Worm (Caenorhabditis elegans) whole organism, late embryonic: Measurements from ENCODE around the gene nsun-5.
A peak's percentile ranks its signal among the peaks of the same experiment; 100 is the strongest.

Experiments used
- C38D4.7 ChIP-seq: fragments of 200-800 bp; sonication (Bioruptor generic); optimal IDR thresholded peaks from 2 replicates; lab custom pipeline; 2018; ENCODE audit warnings: mild to moderate bottlenecking, missing genetic modification characterization, moderate library complexity, missing compliant biosample characterization
- F13H6.1 ChIP-seq: sonication (generic microtip); optimal IDR thresholded peaks from 2 replicates; lab custom pipeline; 2016; ENCODE audit warnings: missing genetic modification characterization, missing compliant biosample characterization
- K02D7.2 ChIP-seq: sonication (generic microtip); optimal IDR thresholded peaks from 2 replicates; lab custom pipeline; 2017; ENCODE audit warnings: mild to moderate bottlenecking, missing genetic modification characterization, missing compliant biosample characterization
- K09A11.1 ChIP-seq: sonication (generic microtip); optimal IDR thresholded peaks from 2 replicates; lab custom pipeline; 2017; ENCODE audit warnings: antibody characterized with exemption, mild to moderate bottlenecking, missing genetic modification characterization, missing compliant biosample characterization; ENCODE audit not compliant: insufficient read depth
- Y22D7AL.16 ChIP-seq: sonication (generic microtip); optimal IDR thresholded peaks from 2 replicates; lab custom pipeline; 2016; ENCODE audit warnings: missing genetic modification characterization, missing compliant biosample characterization
- ahr-1 ChIP-seq: sonication (generic microtip); optimal IDR thresholded peaks from 2 replicates; lab custom pipeline; 2016; ENCODE audit warnings: missing genetic modification characterization, missing compliant biosample characterization
- ceh-14 ChIP-seq: sonication (generic microtip); optimal IDR thresholded peaks from 2 replicates; lab custom pipeline; 2016; ENCODE audit warnings: missing genotype, missing genetic modification characterization, missing compliant biosample characterization
- ceh-2 ChIP-seq: sonication (generic microtip); optimal IDR thresholded peaks from 2 replicates; lab custom pipeline; 2016; ENCODE audit warnings: missing genotype, missing genetic modification characterization, missing compliant biosample characterization
- ceh-24 ChIP-seq: sonication (generic microtip); optimal IDR thresholded peaks from 2 replicates; lab custom pipeline; 2016; ENCODE audit warnings: mild to moderate bottlenecking, missing genetic modification characterization, missing compliant biosample characterization
- ceh-31 ChIP-seq: sonication (generic microtip); optimal IDR thresholded peaks from 2 replicates; lab custom pipeline; 2016; ENCODE audit warnings: missing genetic modification characterization, missing compliant biosample characterization
- ceh-34 ChIP-seq: sonication (generic microtip); optimal IDR thresholded peaks from 2 replicates; lab custom pipeline; 2016; ENCODE audit warnings: mild to moderate bottlenecking, missing genetic modification characterization, missing compliant biosample characterization
- ceh-48 ChIP-seq: sonication (generic microtip); optimal IDR thresholded peaks from 2 replicates; lab custom pipeline; 2016; ENCODE audit warnings: missing genetic modification characterization, inconsistent platforms, missing compliant biosample characterization
- ceh-6 ChIP-seq: fragments of 200-800 bp; sonication (Bioruptor generic); optimal IDR thresholded peaks from 2 replicates; lab custom pipeline; 2018; ENCODE audit warnings: mild to moderate bottlenecking, missing genetic modification characterization, missing compliant biosample characterization
- ceh-9 ChIP-seq: sonication (generic microtip); optimal IDR thresholded peaks from 2 replicates; lab custom pipeline; 2016; ENCODE audit warnings: mild to moderate bottlenecking, missing genetic modification characterization, inconsistent platforms, missing compliant biosample characterization
- dmd-4 ChIP-seq: sonication (generic microtip); optimal IDR thresholded peaks from 2 replicates; lab custom pipeline; 2016; ENCODE audit warnings: borderline replicate concordance, missing genetic modification characterization, missing compliant biosample characterization
- elt-2 ChIP-seq: sonication (generic microtip); optimal IDR thresholded peaks from 2 replicates; lab custom pipeline; 2016; ENCODE audit warnings: missing genetic modification reagents, missing genetic modification characterization, missing compliant biosample characterization
- elt-4 ChIP-seq: sonication (generic microtip); optimal IDR thresholded peaks from 2 replicates; lab custom pipeline; 2016; ENCODE audit warnings: missing genetic modification characterization, missing compliant biosample characterization
- eyg-1 ChIP-seq: sonication (generic microtip); optimal IDR thresholded peaks from 2 replicates; lab custom pipeline; 2016; ENCODE audit warnings: missing genotype, missing genetic modification characterization, missing compliant biosample characterization
- fkh-10 ChIP-seq: fragments of 150-350 bp; optimal IDR thresholded peaks from 2 replicates; lab custom pipeline; 2014; ENCODE audit warnings: missing biosample characterization, missing genetic modification reagents, missing genetic modification characterization
- fkh-6 ChIP-seq: sonication (generic microtip); optimal IDR thresholded peaks from 2 replicates; lab custom pipeline; 2016; ENCODE audit warnings: missing genetic modification characterization, missing compliant biosample characterization
- hlh-15 ChIP-seq: sonication (generic microtip); optimal IDR thresholded peaks from 2 replicates; lab custom pipeline; 2016; ENCODE audit warnings: missing genetic modification characterization, missing compliant biosample characterization
- hlh-30 ChIP-seq: sonication (generic microtip); optimal IDR thresholded peaks from 2 replicates; lab custom pipeline; 2017; ENCODE audit warnings: antibody characterized with exemption, missing genetic modification characterization, missing compliant biosample characterization; ENCODE audit not compliant: insufficient read depth
- hlh-6 ChIP-seq: sonication (generic microtip); optimal IDR thresholded peaks from 2 replicates; lab custom pipeline; 2016; ENCODE audit warnings: missing genotype, missing genetic modification characterization, missing compliant biosample characterization
- hlh-8 ChIP-seq: sonication (generic microtip); optimal IDR thresholded peaks from 2 replicates; lab custom pipeline; 2016; ENCODE audit warnings: missing genotype, missing genetic modification characterization, missing compliant biosample characterization
- lin-11 ChIP-seq: fragments of 200-800 bp; sonication (Bioruptor generic); optimal IDR thresholded peaks from 2 replicates; lab custom pipeline; 2018; ENCODE audit warnings: mild to moderate bottlenecking, missing genetic modification characterization, missing compliant biosample characterization
- madf-2 ChIP-seq: sonication (generic microtip); optimal IDR thresholded peaks from 2 replicates; lab custom pipeline; 2017; ENCODE audit warnings: missing genetic modification characterization, missing compliant biosample characterization
- nfya-1 ChIP-seq: sonication (generic microtip); optimal IDR thresholded peaks from 2 replicates; lab custom pipeline; 2017; ENCODE audit warnings: missing genetic modification characterization, mild to moderate bottlenecking, missing compliant biosample characterization, antibody characterized with exemption, moderate library complexity
- nhr-11 ChIP-seq: fragments of 150-350 bp; optimal IDR thresholded peaks from 2 replicates; lab custom pipeline; 2014; ENCODE audit warnings: missing biosample characterization, missing genetic modification characterization
- nhr-232 ChIP-seq: sonication (generic microtip); optimal IDR thresholded peaks from 2 replicates; lab custom pipeline; 2016; ENCODE audit warnings: missing genetic modification characterization, missing compliant biosample characterization
- npax-4 ChIP-seq: sonication (generic microtip); optimal IDR thresholded peaks from 2 replicates; lab custom pipeline; 2016; ENCODE audit warnings: missing genetic modification characterization, missing compliant biosample characterization
- pag-3 ChIP-seq: sonication (generic microtip); optimal IDR thresholded peaks from 2 replicates; lab custom pipeline; 2016; ENCODE audit warnings: missing compliant biosample characterization, missing genetic modification characterization, borderline replicate concordance
- pat-9 ChIP-seq: fragments of 200-800 bp; sonication (Bioruptor generic); optimal IDR thresholded peaks from 2 replicates; lab custom pipeline; 2018; ENCODE audit warnings: mild to moderate bottlenecking, missing genetic modification characterization, moderate library complexity, missing compliant biosample characterization
- pax-1 ChIP-seq: fragments of 150-350 bp; optimal IDR thresholded peaks from 2 replicates; lab custom pipeline; 2014; ENCODE audit warnings: missing biosample characterization, missing genetic modification characterization
- pha-2 ChIP-seq: sonication (generic microtip); optimal IDR thresholded peaks from 2 replicates; lab custom pipeline; 2017; ENCODE audit warnings: mild to moderate bottlenecking, missing genetic modification characterization, missing compliant biosample characterization
- pha-4 ChIP-seq: fragments of 150-350 bp; optimal IDR thresholded peaks from 2 replicates; lab custom pipeline; 2018; ENCODE audit warnings: missing biosample characterization, missing genetic modification reagents, missing genetic modification characterization
- pqm-1 ChIP-seq: sonication (generic microtip); optimal IDR thresholded peaks from 2 replicates; lab custom pipeline; 2016; ENCODE audit warnings: missing genetic modification characterization, missing compliant biosample characterization
- pros-1 ChIP-seq: fragments of 150-350 bp; optimal IDR thresholded peaks from 2 replicates; lab custom pipeline; 2014; ENCODE audit warnings: missing biosample characterization, missing genetic modification reagents, missing genetic modification characterization
- ref-2 ChIP-seq: sonication (generic microtip); optimal IDR thresholded peaks from 2 replicates; lab custom pipeline; 2016; ENCODE audit warnings: missing genetic modification characterization, missing compliant biosample characterization
- sdc-2 ChIP-seq: sonication (generic microtip); optimal IDR thresholded peaks from 2 replicates; lab custom pipeline; 2016; ENCODE audit warnings: missing genotype, missing genetic modification characterization, missing compliant biosample characterization
- sox-2 ChIP-seq: fragments of 200-800 bp; sonication (Bioruptor generic); IDR thresholded peaks from 2 replicates; pipeline ENCODE4 v1.3.6; 2022; ENCODE audit warnings: missing genetic modification reagents, missing genetic modification characterization, missing compliant biosample characterization
- sox-4 ChIP-seq: sonication (generic microtip); optimal IDR thresholded peaks from 2 replicates; lab custom pipeline; 2017; ENCODE audit warnings: mild to moderate bottlenecking, missing genetic modification characterization, inconsistent platforms, missing compliant biosample characterization
- tbx-7 ChIP-seq: sonication (generic microtip); optimal IDR thresholded peaks from 2 replicates; lab custom pipeline; 2016; ENCODE audit warnings: missing genotype, missing genetic modification characterization, missing compliant biosample characterization
- unc-42 ChIP-seq: sonication (generic microtip); optimal IDR thresholded peaks from 2 replicates; lab custom pipeline; 2016; ENCODE audit warnings: missing genotype, missing genetic modification characterization, missing compliant biosample characterization
- unc-55 ChIP-seq: sonication (generic microtip); optimal IDR thresholded peaks from 2 replicates; lab custom pipeline; 2017; ENCODE audit warnings: missing biosample characterization, missing genetic modification reagents, missing genetic modification characterization
- unc-86 ChIP-seq: sonication (generic microtip); optimal IDR thresholded peaks from 2 replicates; lab custom pipeline; 2016; ENCODE audit warnings: missing genetic modification characterization, missing compliant biosample characterization
- ztf-16 ChIP-seq: sonication (generic microtip); optimal IDR thresholded peaks from 2 replicates; lab custom pipeline; 2017; ENCODE audit warnings: missing genetic modification characterization, missing compliant biosample characterization

The nsun-5 gene

ce11 chrII:15003410-15003809, 34.0 kb downstream of the nsun-5 start, which contains the start of gene Y53F4B.10:
Gene Y53F4B.10, minus strand, starts transcription at chrII:15003510.
- no peak for TF ChIP-seq ceh-6 (GFP tag; lab: Kevin White, UChicago)

ce11 chrII:15004538-15004937, 35.1 kb downstream of the nsun-5 start:
- no peak for TF ChIP-seq K09A11.1 (tag; lab: Kevin White, UChicago)
- TF ChIP-seq tbx-7: no peak
- no peak for TF ChIP-seq K02D7.2 (tag; lab: Kevin White, UChicago)
- TF ChIP-seq Y22D7AL.16 (tag; lab: Kevin White, UChicago): no peak
- TF ChIP-seq sox-2 (GFP tag; lab: Robert Waterston, UW): no peak
- no peak for TF ChIP-seq ref-2 (tag; lab: Kevin White, UChicago)
- TF ChIP-seq F13H6.1 (tag; lab: Kevin White, UChicago): no peak
- TF ChIP-seq ztf-16 (tag; lab: Kevin White, UChicago): no peak
- TF ChIP-seq sdc-2 (tag; lab: Kevin White, UChicago): no peak
- TF ChIP-seq dmd-4 (tag; lab: Kevin White, UChicago): no peak
- no peak for TF ChIP-seq npax-4 (tag; lab: Kevin White, UChicago)

DNA sequence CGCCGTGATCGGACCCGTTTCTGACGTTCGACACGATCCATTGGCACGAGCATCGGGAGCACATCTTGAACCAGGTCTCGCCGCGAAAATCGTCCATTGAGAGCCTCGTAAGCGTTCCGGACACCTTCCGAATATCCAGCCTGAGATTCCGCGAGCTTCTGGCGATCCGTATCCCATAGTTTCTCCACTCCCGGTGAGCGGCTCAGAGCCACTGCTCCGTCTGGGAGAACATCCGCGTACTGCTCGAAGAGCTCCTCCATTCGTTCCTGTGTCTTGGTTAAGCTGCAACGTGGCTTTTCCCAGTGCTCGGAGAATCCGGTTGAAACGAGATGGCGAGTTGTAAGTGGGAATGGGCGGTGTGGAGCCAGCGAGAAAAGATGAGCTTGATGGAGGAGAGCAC, 35.7 kb downstream of the nsun-5 start:
- TF ChIP-seq elt-2 (tag; lab: Kevin White, UChicago) (no peak), tbx-7 (no peak), nhr-11 (tag; lab: Kevin White, UChicago) (no peak), pqm-1 (tag; lab: Kevin White, UChicago) (no peak), hlh-8 (tag; lab: Kevin White, UChicago) (no peak), C38D4.7 (GFP tag; lab: Kevin White, UChicago) (no peak), ceh-31 (tag; lab: Kevin White, UChicago) (no peak), hlh-15 (no peak)

ce11 chrII:15008481-15009057, 39.2 kb downstream of the nsun-5 start:
- peak; percentile 66 for TF ChIP-seq ceh-2 (tag; lab: Kevin White, UChicago)
- TF ChIP-seq fkh-6 (tag; lab: Kevin White, UChicago): no peak
- no peak for TF ChIP-seq pros-1 (tag; lab: Kevin White, UChicago)
- no peak for TF ChIP-seq nhr-232 (tag; lab: Kevin White, UChicago)
- no peak for TF ChIP-seq sox-2 (GFP tag; lab: Robert Waterston, UW)
- TF ChIP-seq hlh-30: no peak
- peak; percentile 65 for TF ChIP-seq hlh-6 (tag; lab: Kevin White, UChicago)
- no peak for TF ChIP-seq pha-4
- no peak for TF ChIP-seq pax-1 (tag; lab: Kevin White, UChicago)
- no peak for TF ChIP-seq ceh-48 (tag; lab: Kevin White, UChicago)
- TF ChIP-seq pha-2 (tag; lab: Kevin White, UChicago): no peak
- no peak for TF ChIP-seq unc-86 (tag; lab: Kevin White, UChicago)
- TF ChIP-seq ceh-34 (tag; lab: Kevin White, UChicago): no peak
- no peak for TF ChIP-seq lin-11 (tag; lab: Kevin White, UChicago)
- TF ChIP-seq madf-2: no peak
- no peak for TF ChIP-seq nfya-1 (tag; lab: Kevin White, UChicago)
- TF ChIP-seq elt-4 (tag; lab: Kevin White, UChicago): no peak
- TF ChIP-seq sox-4 (tag; lab: Kevin White, UChicago): no peak
- no peak for TF ChIP-seq unc-55 (GFP tag; lab: Kevin White, UChicago)
- no peak for TF ChIP-seq hlh-8 (tag; lab: Kevin White, UChicago)
- no peak for TF ChIP-seq fkh-10
- no peak for TF ChIP-seq unc-42
- TF ChIP-seq ceh-24 (tag; lab: Kevin White, UChicago): no peak
- no peak for TF ChIP-seq ceh-9 (tag; lab: Kevin White, UChicago)
- no peak for TF ChIP-seq ceh-14 (tag; lab: Kevin White, UChicago)
- peak; percentile 68 for TF ChIP-seq tbx-7
- peak; percentile 73 for TF ChIP-seq ceh-31 (tag; lab: Kevin White, UChicago)
- peak; percentile 50 for TF ChIP-seq ref-2 (tag; lab: Kevin White, UChicago)
- TF ChIP-seq ahr-1: peak; percentile 3
- TF ChIP-seq pat-9 (tag; lab: Kevin White, UChicago): no peak
- no peak for TF ChIP-seq eyg-1 (tag; lab: Kevin White, UChicago)
- peak; percentile 7 for TF ChIP-seq dmd-4 (tag; lab: Kevin White, UChicago)
- no peak for TF ChIP-seq pag-3 (tag; lab: Kevin White, UChicago)
